Worm (Caenorhabditis elegans) whole organism, L1 larva: Measurements from ENCODE around the gene ZK1248.19.

Experiments used
- lin-39 ChIP-seq: fragments of 150-350 bp; optimal IDR thresholded peaks from 2 replicates; lab custom pipeline; 2014; ENCODE audit warnings: missing biosample characterization, missing genetic modification reagents, missing genetic modification characterization
- nhr-12 ChIP-seq: sonication (generic microtip); optimal IDR thresholded peaks from 2 replicates; lab custom pipeline; 2017; ENCODE audit warnings: missing biosample characterization, missing genetic modification characterization
- unc-62 ChIP-seq: fragments of 150-350 bp; optimal IDR thresholded peaks from 2 replicates; lab custom pipeline; 2014; ENCODE audit warnings: missing biosample characterization, missing genetic modification reagents, missing genetic modification characterization

DNA sequence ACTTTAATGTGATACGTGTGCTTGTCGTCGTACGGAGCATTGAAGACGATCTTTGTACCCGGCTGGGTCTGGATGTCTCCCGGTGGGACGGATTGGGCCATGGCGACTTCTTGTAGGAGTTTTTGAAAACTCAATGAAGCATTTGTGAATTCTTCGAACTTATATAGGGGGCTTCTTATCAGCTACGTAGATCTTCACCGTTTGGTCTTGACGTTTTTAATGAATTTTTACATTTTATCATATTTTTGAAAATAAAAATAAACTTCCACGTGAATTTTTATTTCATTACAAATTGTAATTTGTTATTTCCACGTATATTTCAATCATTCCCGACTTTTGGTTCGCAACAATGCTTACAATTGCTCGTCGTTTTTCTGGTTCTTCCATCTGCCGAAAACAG, 29.0 kb downstream of the ZK1248.19 start, which contains the start of the genes msp-64 and ZK1248.5:
- no peak for TF ChIP-seq unc-62 (GFP tag; lab: Kevin White, UChicago)
- no peak for TF ChIP-seq nhr-12
- no peak for TF ChIP-seq lin-39 (tag; lab: Kevin White, UChicago)
